Worm (Caenorhabditis elegans) whole organism, L4 larva: ENCODE measurements around the gene clec-167.

ENCODE experiments used
- aha-1 ChIP-seq: fragments of 150-350 bp; peaks from one replicate; lab custom pipeline; 2014; ENCODE audit warnings: missing biosample characterization, missing genetic modification characterization
- aly-2 ChIP-seq: sonication (generic microtip); optimal IDR thresholded peaks from 2 replicates; lab custom pipeline; 2018; ENCODE audit warnings: missing biosample characterization, missing genetic modification characterization
- daf-12 ChIP-seq: fragments of 150-350 bp; optimal IDR thresholded peaks from 2 replicates; lab custom pipeline; 2014; ENCODE audit warnings: missing biosample characterization, missing genetic modification reagents, missing genetic modification characterization
- egl-27 ChIP-seq: sonication (generic microtip); optimal IDR thresholded peaks from 3 replicates; lab custom pipeline; 2017; ENCODE audit warnings: missing biosample characterization, missing genetic modification reagents, missing genetic modification characterization
- fos-1 ChIP-seq: fragments of 150-350 bp; optimal IDR thresholded peaks from 2 replicates; lab custom pipeline; 2014; ENCODE audit warnings: missing biosample characterization, missing genetic modification characterization
- lir-3 ChIP-seq: sonication (generic microtip); optimal IDR thresholded peaks from 2 replicates; lab custom pipeline; 2016; ENCODE audit warnings: mild to moderate bottlenecking, missing genetic modification characterization, missing compliant biosample characterization
- lsy-2 ChIP-seq, 2 experiments: fragments of 150-350 bp in 1 of 2; sonication (generic microtip) in 1 of 2; optimal IDR thresholded peaks; 2 replicates each; lab custom pipeline; 2014 to 2017; ENCODE audit warnings: missing biosample characterization in 2 of 2, missing genetic modification characterization in 2 of 2
- nhr-48 ChIP-seq: sonication (generic microtip); optimal IDR thresholded peaks from 2 replicates; lab custom pipeline; 2016; ENCODE audit warnings: mild to moderate bottlenecking, missing genetic modification characterization, missing compliant biosample characterization
- nhr-77 ChIP-seq: fragments of 150-350 bp; optimal IDR thresholded peaks from 2 replicates; lab custom pipeline; 2014; ENCODE audit warnings: missing biosample characterization, missing genetic modification characterization
- snpc-4 ChIP-seq: fragments of 150-350 bp; optimal IDR thresholded peaks from 2 replicates; lab custom pipeline; 2014; ENCODE audit warnings: missing biosample characterization, missing genetic modification characterization
- tra-1 ChIP-seq: fragments of 200-800 bp; sonication (Bioruptor generic); IDR thresholded peaks from 2 replicates; pipeline ENCODE4 v1.3.6; 2022; ENCODE audit warnings: missing genetic modification reagents, missing genetic modification characterization, missing compliant biosample characterization
- unc-39 ChIP-seq: sonication (generic microtip); optimal IDR thresholded peaks from 2 replicates; lab custom pipeline; 2017; ENCODE audit warnings: missing biosample characterization, missing genetic modification characterization
- vab-7 ChIP-seq: fragments of 200-800 bp; sonication (Bioruptor generic); IDR thresholded peaks from 2 replicates; pipeline ENCODE4 v1.3.6; 2022; ENCODE audit warnings: missing genetic modification reagents, missing genetic modification characterization, missing compliant biosample characterization

- no peak for TF ChIP-seq nhr-48 (tag; lab: Kevin White, UChicago)
- TF ChIP-seq tra-1 (GFP tag; lab: Robert Waterston, UW), result no peak
- TF ChIP-seq nhr-77 (tag; lab: Kevin White, UChicago), result peak; percentile 12
- no peak for TF ChIP-seq snpc-4 (tag; lab: Kevin White, UChicago)
- TF ChIP-seq fos-1 (tag; lab: Kevin White, UChicago), result no peak
- no peak for TF ChIP-seq unc-39 (tag; lab: Kevin White, UChicago)
- TF ChIP-seq aha-1 (tag; lab: Kevin White, UChicago), result no peak
- no peak for TF ChIP-seq daf-12 (tag; lab: Kevin White, UChicago)
- no peak for TF ChIP-seq aly-2
- TF ChIP-seq vab-7, result no peak
- TF ChIP-seq egl-27, result no peak
- no peak for TF ChIP-seq lsy-2 (tag; optimal IDR thresholded peaks at IDR 0.05; lab: Kevin White, UChicago)
- TF ChIP-seq lir-3 (tag; lab: Kevin White, UChicago), result no peak
Observed at ce11 chrIV:1256723-1257122, 1.2 kb upstream of the clec-167 start, which contains the start of gene clec-168.
